Worm (Caenorhabditis elegans) whole organism, L2 larva: ENCODE data around the gene Y37D8A.25.

Experiments used
- alr-1 ChIP-seq: fragments of 150-350 bp; optimal IDR thresholded peaks from 2 replicates; lab custom pipeline; 2014; ENCODE audit warnings: missing biosample characterization, missing genetic modification characterization
- blmp-1 ChIP-seq: sonication (generic microtip); optimal IDR thresholded peaks from 2 replicates; lab custom pipeline; 2017; ENCODE audit warnings: missing genetic modification characterization, mild to moderate bottlenecking, missing compliant biosample characterization, antibody characterized with exemption, moderate library complexity; ENCODE audit not compliant: insufficient read depth
- dmd-4 ChIP-seq: sonication (generic microtip); optimal IDR thresholded peaks from 2 replicates; lab custom pipeline; 2017; ENCODE audit warnings: missing biosample characterization, missing genetic modification characterization
- egl-27 ChIP-seq: sonication (generic microtip); optimal IDR thresholded peaks from 3 replicates; lab custom pipeline; 2017; ENCODE audit warnings: missing biosample characterization, missing genetic modification reagents, missing genetic modification characterization
- lsy-2 ChIP-seq, 2 experiments: fragments of 150-350 bp in 1 of 2; sonication (generic microtip) in 1 of 2; optimal IDR thresholded peaks; 2 replicates each; lab custom pipeline; 2014 to 2017; ENCODE audit warnings: missing biosample characterization in 2 of 2, missing genetic modification characterization in 2 of 2
- nhr-11 ChIP-seq: fragments of 150-350 bp; optimal IDR thresholded peaks from 2 replicates; lab custom pipeline; 2014; ENCODE audit warnings: missing biosample characterization, missing genetic modification characterization
- nhr-77 ChIP-seq: fragments of 150-350 bp; optimal IDR thresholded peaks from 2 replicates; lab custom pipeline; 2014; ENCODE audit warnings: missing biosample characterization, missing genetic modification characterization
- peb-1 ChIP-seq: fragments of 150-350 bp; optimal IDR thresholded peaks from 2 replicates; lab custom pipeline; 2014; ENCODE audit warnings: missing biosample characterization, missing genetic modification characterization
- skn-1 ChIP-seq: sonication (generic microtip); optimal IDR thresholded peaks from 2 replicates; lab custom pipeline; 2017; ENCODE audit warnings: missing biosample characterization, missing genetic modification characterization
- snpc-4 ChIP-seq: fragments of 150-350 bp; optimal IDR thresholded peaks from 2 replicates; lab custom pipeline; 2014; ENCODE audit warnings: missing biosample characterization, missing genetic modification characterization
- unc-39 ChIP-seq: fragments of 150-350 bp; optimal IDR thresholded peaks from 2 replicates; lab custom pipeline; 2014; ENCODE audit warnings: missing biosample characterization, missing genetic modification characterization
- unc-62 ChIP-seq: fragments of 150-350 bp; optimal IDR thresholded peaks from 2 replicates; lab custom pipeline; 2014; ENCODE audit warnings: missing biosample characterization, missing genetic modification reagents, missing genetic modification characterization
- ztf-4 ChIP-seq: fragments of 150-350 bp; optimal IDR thresholded peaks from 2 replicates; lab custom pipeline; 2014; ENCODE audit warnings: missing biosample characterization, missing genetic modification characterization

ce11 chrIII:12836742-12837285, 16.8 kb upstream of the Y37D8A.25 start:
- TF ChIP-seq lsy-2 (tag; optimal IDR thresholded peaks at IDR 0.05; lab: Kevin White, UChicago) (no peak), nhr-11 (tag; lab: Kevin White, UChicago) (no peak), skn-1 (no peak), unc-39 (tag; lab: Kevin White, UChicago) (no peak), blmp-1 (no peak), alr-1 (tag; lab: Kevin White, UChicago) (no peak), snpc-4 (tag; lab: Kevin White, UChicago) (no peak), unc-62 (GFP tag; lab: Kevin White, UChicago) (no peak), peb-1 (tag; lab: Kevin White, UChicago) (no peak), egl-27 (tag; lab: Kevin White, UChicago) (no peak), ztf-4 (no peak), dmd-4 (tag; lab: Kevin White, UChicago) (no peak), nhr-77 (tag; lab: Kevin White, UChicago) (no peak)
